Worm (Caenorhabditis elegans) whole organism, early embryonic: ENCODE measurements around the gene rpn-6.2.

ENCODE experiments used
- B0310.2 ChIP-seq: sonication (generic microtip); optimal IDR thresholded peaks from 2 replicates; lab custom pipeline; 2016; ENCODE audit warnings: mild to moderate bottlenecking, missing genetic modification characterization, missing compliant biosample characterization
- F13C5.2 ChIP-seq: sonication (generic microtip); optimal IDR thresholded peaks from 2 replicates; lab custom pipeline; 2017; ENCODE audit warnings: mild to moderate bottlenecking, missing genetic modification characterization, inconsistent platforms, missing compliant biosample characterization
- aly-1 ChIP-seq: sonication (generic microtip); optimal IDR thresholded peaks from 2 replicates; lab custom pipeline; 2016; ENCODE audit warnings: missing genetic modification characterization, missing compliant biosample characterization
- ama-1 ChIP-seq: fragments of 150-350 bp; optimal IDR thresholded peaks from 2 replicates; lab custom pipeline; 2014
- ceh-13 ChIP-seq: fragments of 200-800 bp; sonication (Bioruptor generic); optimal IDR thresholded peaks from 2 replicates; lab custom pipeline; 2018; ENCODE audit warnings: mild to moderate bottlenecking, missing genetic modification characterization, missing compliant biosample characterization
- ceh-36 ChIP-seq: sonication (generic microtip); optimal IDR thresholded peaks from 2 replicates; lab custom pipeline; 2016; ENCODE audit warnings: missing genetic modification characterization, inconsistent platforms, missing compliant biosample characterization
- ets-7 ChIP-seq: sonication (generic microtip); optimal IDR thresholded peaks from 2 replicates; lab custom pipeline; 2016; ENCODE audit warnings: missing genotype, missing genetic modification characterization, missing compliant biosample characterization
- flt-1 ChIP-seq: fragments of 200-800 bp; sonication (Bioruptor generic); IDR thresholded peaks from 2 replicates; pipeline ENCODE4 v1.3.6; 2022; ENCODE audit warnings: missing genetic modification characterization, missing compliant biosample characterization
- hmbx-1 ChIP-seq: sonication (generic microtip); optimal IDR thresholded peaks from 2 replicates; lab custom pipeline; 2016; ENCODE audit warnings: mild to moderate bottlenecking, missing genetic modification characterization, missing compliant biosample characterization
- hmg-4 ChIP-seq: fragments of 200-800 bp; sonication (Bioruptor generic); optimal IDR thresholded peaks from 2 replicates; lab custom pipeline; 2018; ENCODE audit warnings: mild to moderate bottlenecking, missing genetic modification characterization, missing compliant biosample characterization
- hnd-1 ChIP-seq: sonication (generic microtip); optimal IDR thresholded peaks from 2 replicates; lab custom pipeline; 2016; ENCODE audit warnings: missing genetic modification characterization, missing compliant biosample characterization
- pes-1 ChIP-seq: fragments of 200-800 bp; sonication (Bioruptor generic); IDR thresholded peaks from 2 replicates; pipeline ENCODE4 v1.3.6; 2022; ENCODE audit warnings: missing genetic modification reagents, missing genetic modification characterization, missing compliant biosample characterization
- scrt-1 ChIP-seq: fragments of 200-800 bp; sonication (Bioruptor generic); IDR thresholded peaks from 2 replicates; pipeline ENCODE4 v1.3.6; 2022; ENCODE audit warnings: missing genetic modification characterization, missing compliant biosample characterization
- sea-1 ChIP-seq: fragments of 200-800 bp; sonication (Bioruptor generic); conservative IDR thresholded peaks from 2 replicates; pipeline ENCODE4 v1.3.6; 2022; ENCODE audit warnings: missing genetic modification characterization, missing compliant biosample characterization
- tbx-11 ChIP-seq: fragments of 200-800 bp; sonication (Bioruptor generic); IDR thresholded peaks from 2 replicates; pipeline ENCODE4 v1.3.6; 2022; ENCODE audit warnings: missing genetic modification characterization, missing compliant biosample characterization
- tbx-37 ChIP-seq: fragments of 200-800 bp; sonication (Bioruptor generic); conservative IDR thresholded peaks from 2 replicates; pipeline ENCODE4 v1.3.6; 2022; ENCODE audit warnings: missing genetic modification reagents, missing genetic modification characterization, missing compliant biosample characterization
- tra-4 ChIP-seq: sonication (generic microtip); optimal IDR thresholded peaks from 2 replicates; lab custom pipeline; 2017; ENCODE audit warnings: missing genetic modification characterization, missing compliant biosample characterization

Gene rpn-6.2

ce11 chrIII:8971255-8972020 is 30.4 kb downstream of the rpn-6.2 start, which contains the start of the genes eif-3.D and R08D7.4:
eif-3.D (minus strand) TSS chrIII:8971578.
R08D7.4 (plus strand) TSS chrIII:8971892.
- TF ChIP-seq ama-1, result no peak
- peak; percentile 17 for TF ChIP-seq hnd-1 (tag; lab: Kevin White, UChicago)
- TF ChIP-seq F13C5.2 (tag; lab: Kevin White, UChicago), result peak; percentile 84
- TF ChIP-seq ets-7, result peak; percentile 13
- TF ChIP-seq flt-1 (GFP tag; lab: Robert Waterston, UW), result 0 out of 2 replicates have a peak, but pooled peaks have one; percentile 31
- peak; percentile 61 for TF ChIP-seq tbx-37 (GFP tag; lab: Robert Waterston, UW)
- peak; percentile 17 for TF ChIP-seq ceh-36 (tag; lab: Kevin White, UChicago)
- TF ChIP-seq pes-1 (GFP tag; lab: Robert Waterston, UW), result peak; percentile 70
- TF ChIP-seq ceh-13 (GFP tag; lab: Kevin White, UChicago), result no peak

DNA sequence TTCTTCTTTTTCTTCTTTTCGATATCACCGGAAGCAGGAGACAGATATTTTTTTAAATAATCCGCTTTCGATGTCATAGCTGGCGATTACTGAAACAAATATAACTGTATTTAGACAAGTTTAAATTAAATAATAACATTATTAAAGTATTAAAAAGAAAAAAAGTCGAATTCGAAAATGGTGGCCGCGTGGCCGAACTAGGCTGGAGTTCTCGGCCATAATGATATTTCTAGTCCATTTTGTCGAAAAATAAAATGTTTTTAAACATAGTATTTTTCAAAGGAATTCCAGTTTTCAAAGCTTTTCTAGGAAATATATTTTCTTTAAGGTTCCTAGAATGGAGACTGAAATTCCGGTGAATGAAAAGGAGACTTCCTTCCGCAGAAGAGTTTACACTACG is 34.2 kb downstream of the rpn-6.2 start, which contains the start of the genes bud-13 and rpap-2:
TSS of gene bud-13 (minus strand) at position 89 of the 400 bp plus-strand sequence.
TSS of gene rpap-2 (plus strand) at position 329 of the 400 bp plus-strand sequence.
- TF ChIP-seq hmg-4 (GFP tag; lab: Kevin White, UChicago) (no peak), tbx-37 (GFP tag; lab: Robert Waterston, UW) (peak; percentile 53; the same call in 1 of the 2 replicates), sea-1 (GFP tag; lab: Robert Waterston, UW) (no peak), scrt-1 (no peak)

ce11 chrIII:8964684-8965283 is 37.0 kb downstream of the rpn-6.2 start:
- TF ChIP-seq tbx-11 (GFP tag; lab: Robert Waterston, UW) (no peak), aly-1 (tag; lab: Kevin White, UChicago) (peak; percentile 16)

ce11 chrIII:8962475-8962874 is 39.3 kb downstream of the rpn-6.2 start:
- no peak for TF ChIP-seq B0310.2 (tag; lab: Kevin White, UChicago)
- no peak for TF ChIP-seq tbx-11 (GFP tag; lab: Robert Waterston, UW)
- no peak for TF ChIP-seq tra-4 (tag; lab: Kevin White, UChicago)
- TF ChIP-seq sea-1 (GFP tag; lab: Robert Waterston, UW), result no peak
- no peak for TF ChIP-seq F13C5.2 (tag; lab: Kevin White, UChicago)
- no peak for TF ChIP-seq ceh-36 (tag; lab: Kevin White, UChicago)
- no peak for TF ChIP-seq hmg-4 (GFP tag; lab: Kevin White, UChicago)

ce11 chrIII:8961993-8962392 is 39.8 kb downstream of the rpn-6.2 start, which contains the start of gene grl-25:
grl-25 (plus strand) TSS chrIII:8962293.
- TF ChIP-seq tbx-37 (GFP tag; lab: Robert Waterston, UW) (no peak), pes-1 (GFP tag; lab: Robert Waterston, UW) (no peak)

DNA sequence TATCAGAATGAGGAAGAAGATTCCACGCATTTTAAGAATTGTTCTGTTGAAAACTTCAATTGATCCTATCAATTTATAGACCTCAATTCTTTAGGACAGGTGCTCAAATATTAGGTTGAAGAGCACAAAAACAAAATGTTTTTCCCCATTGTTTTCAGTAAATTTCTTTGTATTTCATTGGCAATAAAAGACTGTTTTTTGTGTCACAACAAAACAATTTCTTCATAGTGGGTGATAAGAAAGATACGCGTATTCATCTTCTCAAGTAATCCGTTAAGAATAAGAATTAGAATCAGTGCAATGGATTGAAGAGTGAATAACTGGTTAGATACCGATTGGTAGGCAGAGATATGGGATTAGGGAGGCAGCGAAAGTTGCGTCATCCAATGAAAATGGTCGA is 41.1 kb downstream of the rpn-6.2 start, which contains the start of gene ZK643.6:
TSS of gene ZK643.6 (minus strand) at position 101 of the 400 bp plus-strand sequence.
- TF ChIP-seq scrt-1 (no peak), hmbx-1 (tag; lab: Kevin White, UChicago) (no peak)

ce11 chrIII:8956146-8956646 is 45.6 kb downstream of the rpn-6.2 start, which contains the start of the genes ZK643.5 and ZK643.2:
ZK643.5 (minus strand) TSS chrIII:8956196.
ZK643.2 (plus strand) TSS chrIII:8956540.
- no peak for TF ChIP-seq hmbx-1 (tag; lab: Kevin White, UChicago)
- no peak for TF ChIP-seq aly-1 (tag; lab: Kevin White, UChicago)
- no peak for TF ChIP-seq pes-1 (GFP tag; lab: Robert Waterston, UW)
- no peak for TF ChIP-seq tbx-11 (GFP tag; lab: Robert Waterston, UW)
- no peak for TF ChIP-seq sea-1 (GFP tag; lab: Robert Waterston, UW)
- no peak for TF ChIP-seq F13C5.2 (tag; lab: Kevin White, UChicago)
- TF ChIP-seq hmg-4 (GFP tag; lab: Kevin White, UChicago), result no peak
- TF ChIP-seq tra-4 (tag; lab: Kevin White, UChicago), result no peak
- TF ChIP-seq B0310.2 (tag; lab: Kevin White, UChicago), result no peak
- no peak for TF ChIP-seq ama-1
- TF ChIP-seq scrt-1, result no peak
- no peak for TF ChIP-seq ets-7
- TF ChIP-seq tbx-37 (GFP tag; lab: Robert Waterston, UW), result no peak
- TF ChIP-seq ceh-13 (GFP tag; lab: Kevin White, UChicago), result no peak
- no peak for TF ChIP-seq hnd-1 (tag; lab: Kevin White, UChicago)
- TF ChIP-seq ceh-36 (tag; lab: Kevin White, UChicago), result no peak
- TF ChIP-seq flt-1 (GFP tag; lab: Robert Waterston, UW), result no peak

DNA sequence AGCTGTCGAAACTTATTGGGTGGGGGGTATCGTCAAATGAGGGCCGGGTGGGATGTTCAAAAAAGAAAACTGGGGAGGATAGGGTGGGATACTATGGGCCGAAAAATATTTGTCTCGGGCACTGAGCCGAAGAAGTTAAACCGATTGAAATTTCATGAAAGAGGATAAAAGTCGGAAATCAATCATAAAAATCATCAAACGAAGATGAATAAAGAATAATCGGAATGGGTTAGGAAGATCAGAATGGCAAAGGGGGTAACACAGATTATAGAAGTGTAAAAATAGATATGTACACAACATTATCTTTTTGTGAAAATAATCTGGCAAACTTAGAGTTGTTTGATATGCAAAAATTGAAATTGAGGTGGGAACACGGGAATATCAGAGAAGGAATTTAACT is 46.3 kb downstream of the rpn-6.2 start:
- TF ChIP-seq hmbx-1 (tag; lab: Kevin White, UChicago) (no peak), tbx-37 (GFP tag; lab: Robert Waterston, UW) (no peak), sea-1 (GFP tag; lab: Robert Waterston, UW) (no peak), pes-1 (GFP tag; lab: Robert Waterston, UW) (no peak), F13C5.2 (tag; lab: Kevin White, UChicago) (no peak), scrt-1 (no peak), tra-4 (tag; lab: Kevin White, UChicago) (no peak), ceh-13 (GFP tag; lab: Kevin White, UChicago) (no peak), aly-1 (tag; lab: Kevin White, UChicago) (no peak), ceh-36 (tag; lab: Kevin White, UChicago) (no peak), tbx-11 (GFP tag; lab: Robert Waterston, UW) (no peak)
